Fruit fly (Drosophila melanogaster) whole organism, prepupa: ENCODE results near the gene CG7646.
A peak's percentile ranks its signal among the peaks of the same experiment; 100 is the strongest.

Source experiments
- CG10631 ChIP-seq: fragments of 200-800 bp; sonication (Bioruptor generic); optimal IDR thresholded peaks from 2 replicates; lab custom pipeline; 2016; ENCODE audit warnings: missing biosample characterization, missing genetic modification characterization
- CG10669 ChIP-seq: fragments of 200-800 bp; sonication (Bioruptor generic); optimal IDR thresholded peaks from 3 replicates; lab custom pipeline; 2018; ENCODE audit warnings: missing biosample characterization, mild to moderate bottlenecking, missing genetic modification characterization, moderate library complexity
- CG11902 ChIP-seq: fragments of 200-800 bp; sonication (Bioruptor generic); optimal IDR thresholded peaks from 3 replicates; lab custom pipeline; 2016; ENCODE audit warnings: missing biosample characterization, missing genetic modification characterization
- CG15336 ChIP-seq: fragments of 200-800 bp; sonication (Bioruptor generic); IDR thresholded peaks from 2 replicates; pipeline ENCODE4 v1.3.6; 2022; ENCODE audit warnings: missing biosample characterization, missing genetic modification characterization
- CG1621 ChIP-seq: fragments of 200-800 bp; sonication (Bioruptor generic); optimal IDR thresholded peaks from 3 replicates; lab custom pipeline; 2018; ENCODE audit warnings: missing biosample characterization, mild to moderate bottlenecking, missing genetic modification characterization
- CG3032 ChIP-seq: fragments of 200-800 bp; optimal IDR thresholded peaks from 2 replicates; lab custom pipeline; 2019; ENCODE audit warnings: missing biosample characterization, mild to moderate bottlenecking, missing genetic modification characterization, moderate library complexity
- CG31627 ChIP-seq: fragments of 200-800 bp; sonication (Bioruptor generic); optimal IDR thresholded peaks from 3 replicates; lab custom pipeline; 2016; ENCODE audit warnings: missing biosample characterization, missing genetic modification characterization
- CG3919 ChIP-seq: fragments of 200-800 bp; sonication (Bioruptor generic); optimal IDR thresholded peaks from 3 replicates; lab custom pipeline; 2016; ENCODE audit warnings: missing biosample characterization, missing genetic modification characterization
- CG6163 ChIP-seq: fragments of 200-800 bp; sonication (Bioruptor generic); IDR thresholded peaks from 3 replicates; pipeline ENCODE4 v1.3.6; 2022; ENCODE audit warnings: missing biosample characterization, missing genetic modification characterization
- CG6808 ChIP-seq: fragments of 200-800 bp; sonication (Bioruptor generic); optimal IDR thresholded peaks from 3 replicates; lab custom pipeline; 2017; ENCODE audit warnings: missing biosample characterization, missing genetic modification characterization, mild to moderate bottlenecking, moderate library complexity, missing genetic modification reagents
- CG6854 ChIP-seq: fragments of 200-800 bp; sonication (Bioruptor generic); optimal IDR thresholded peaks from 2 replicates; lab custom pipeline; 2017; ENCODE audit warnings: missing biosample characterization, mild to moderate bottlenecking, missing genetic modification characterization
- CG8319 ChIP-seq: fragments of 200-800 bp; sonication (Bioruptor generic); optimal IDR thresholded peaks from 3 replicates; lab custom pipeline; 2016; ENCODE audit warnings: missing biosample characterization, missing genetic modification characterization
- Eip75B ChIP-seq: fragments of 200-800 bp; sonication (Bioruptor generic); optimal IDR thresholded peaks from 3 replicates; lab custom pipeline; 2016; ENCODE audit warnings: missing biosample characterization, missing genetic modification characterization
- Eip93F ChIP-seq: fragments of 200-800 bp; sonication (Bioruptor generic); optimal IDR thresholded peaks from 2 replicates; lab custom pipeline; 2016; ENCODE audit warnings: missing biosample characterization, mild to moderate bottlenecking, missing genetic modification characterization
- Ets96B ChIP-seq: fragments of 200-800 bp; optimal IDR thresholded peaks from 2 replicates; lab custom pipeline; 2019; ENCODE audit warnings: missing biosample characterization, mild to moderate bottlenecking, missing genetic modification characterization, moderate library complexity
- Hr38 ChIP-seq: sonication (Bioruptor generic); optimal IDR thresholded peaks from 2 replicates; lab custom pipeline; 2016; ENCODE audit warnings: missing biosample characterization, missing genetic modification characterization
- OdsH ChIP-seq: fragments of 200-800 bp; sonication (Bioruptor generic); optimal IDR thresholded peaks from 3 replicates; lab custom pipeline; 2016; ENCODE audit warnings: missing biosample characterization, missing genetic modification characterization
- Smox ChIP-seq: fragments of 200-800 bp; sonication (Bioruptor generic); optimal IDR thresholded peaks from 3 replicates; lab custom pipeline; 2016; ENCODE audit warnings: missing biosample characterization, missing genetic modification characterization
- Sox14 ChIP-seq: fragments of 200-800 bp; sonication (Bioruptor generic); optimal IDR thresholded peaks from 3 replicates; lab custom pipeline; 2016; ENCODE audit warnings: missing biosample characterization, missing genetic modification characterization
- Sox15 ChIP-seq: fragments of 200-800 bp; sonication (Bioruptor generic); optimal IDR thresholded peaks from 3 replicates; lab custom pipeline; 2016; ENCODE audit warnings: missing biosample characterization, missing genetic modification characterization
- achi ChIP-seq: fragments of 200-800 bp; sonication (Bioruptor generic); optimal IDR thresholded peaks from 3 replicates; lab custom pipeline; 2016; ENCODE audit warnings: missing biosample characterization, missing genetic modification characterization
- acj6 ChIP-seq: fragments of 200-800 bp; sonication (Bioruptor generic); optimal IDR thresholded peaks from 3 replicates; lab custom pipeline; 2016; ENCODE audit warnings: missing biosample characterization, missing genetic modification characterization
- dac ChIP-seq: fragments of 200-800 bp; sonication (Bioruptor generic); optimal IDR thresholded peaks from 2 replicates; lab custom pipeline; 2017; ENCODE audit warnings: missing biosample characterization, mild to moderate bottlenecking, missing genetic modification characterization
- eg ChIP-seq: fragments of 200-800 bp; sonication (Bioruptor generic); IDR thresholded peaks from 3 replicates; pipeline ENCODE4 v1.3.6; 2022; ENCODE audit warnings: missing biosample characterization, missing genetic modification characterization
- esn ChIP-seq: fragments of 200-800 bp; sonication (Bioruptor generic); optimal IDR thresholded peaks from 2 replicates; lab custom pipeline; 2016; ENCODE audit warnings: missing biosample characterization, mild to moderate bottlenecking, missing genetic modification characterization, moderate library complexity
- fd59A ChIP-seq: fragments of 200-800 bp; sonication (Bioruptor generic); optimal IDR thresholded peaks from 2 replicates; lab custom pipeline; 2017; ENCODE audit warnings: missing biosample characterization, mild to moderate bottlenecking, missing genetic modification characterization, missing genetic modification reagents
- fd85E ChIP-seq: fragments of 200-800 bp; sonication (Bioruptor generic); optimal IDR thresholded peaks from 3 replicates; lab custom pipeline; 2016; ENCODE audit warnings: missing biosample characterization, missing genetic modification characterization
- fkh ChIP-seq: fragments of 200-800 bp; sonication (Bioruptor generic); optimal IDR thresholded peaks from 3 replicates; lab custom pipeline; 2017; ENCODE audit warnings: missing biosample characterization, mild to moderate bottlenecking, missing genetic modification characterization, moderate library complexity
- lz ChIP-seq: fragments of 200-800 bp; sonication (Bioruptor generic); optimal IDR thresholded peaks from 3 replicates; lab custom pipeline; 2016; ENCODE audit warnings: missing biosample characterization, missing genetic modification characterization
- net ChIP-seq: fragments of 200-800 bp; sonication (Bioruptor generic); optimal IDR thresholded peaks from 3 replicates; lab custom pipeline; 2016; ENCODE audit warnings: missing biosample characterization, missing genetic modification characterization
- pdm3 ChIP-seq: fragments of 200-800 bp; sonication (Bioruptor generic); optimal IDR thresholded peaks from 3 replicates; lab custom pipeline; 2016; ENCODE audit warnings: missing biosample characterization, missing genetic modification characterization
- spab ChIP-seq: fragments of 200-800 bp; sonication (Bioruptor generic); optimal IDR thresholded peaks from 2 replicates; lab custom pipeline; 2017; ENCODE audit warnings: missing biosample characterization, mild to moderate bottlenecking, missing genetic modification characterization, missing genetic modification reagents
- svp ChIP-seq: fragments of 200-800 bp; sonication (Bioruptor generic); peaks from one replicate; lab custom pipeline; 2016; ENCODE audit warnings: missing biosample characterization, missing genetic modification characterization
- vri ChIP-seq: fragments of 200-800 bp; sonication (Bioruptor generic); optimal IDR thresholded peaks from 3 replicates; lab custom pipeline; 2016; ENCODE audit warnings: missing biosample characterization, mild to moderate bottlenecking, missing genetic modification characterization

The CG7646 gene

dm6 chr3L:19961805-19962204 is 29.9 kb upstream of the CG7646 start (continued):
- TF ChIP-seq CG10631 (GFP tag; lab: Kevin White, UChicago), result peak; percentile 36
- no peak for TF ChIP-seq CG8319 (GFP tag; lab: Kevin White, UChicago)
- TF ChIP-seq Sox14 (GFP tag; lab: Kevin White, UChicago), result peak; percentile 5
- no peak for TF ChIP-seq dac (GFP tag; lab: Kevin White, UChicago)
- TF ChIP-seq CG11902 (GFP tag; lab: Kevin White, UChicago), result no peak
- no peak for TF ChIP-seq CG6163 (GFP tag; lab: Robert Waterston, UW)
- no peak for TF ChIP-seq Smox (GFP tag; lab: Kevin White, UChicago)
- TF ChIP-seq CG3919 (GFP tag; lab: Kevin White, UChicago), result no peak
- no peak for TF ChIP-seq fkh (GFP tag; lab: Kevin White, UChicago)
- TF ChIP-seq acj6, result peak; percentile 14
- TF ChIP-seq fd85E (GFP tag; lab: Kevin White, UChicago), result no peak
- peak; percentile 2 for TF ChIP-seq CG6808 (GFP tag; lab: Kevin White, UChicago)
- TF ChIP-seq vri, result no peak
- no peak for TF ChIP-seq esn (GFP tag; lab: Kevin White, UChicago)
- TF ChIP-seq eg (GFP tag; lab: Robert Waterston, UW), result no peak

- TF ChIP-seq OdsH (GFP tag; lab: Kevin White, UChicago), result no peak
- peak; percentile 52 for TF ChIP-seq svp
- TF ChIP-seq, all 60 proteins: peak for 1
Measured at dm6 chr3L:19968725-19969598, 22.7 kb upstream of the CG7646 start.

dm6 chr3L:19978088-19978487 is 13.6 kb upstream of the CG7646 start:
- TF ChIP-seq Ets96B (no peak), dac (GFP tag; lab: Kevin White, UChicago) (no peak), spab (GFP tag; lab: Kevin White, UChicago) (no peak), CG11902 (GFP tag; lab: Kevin White, UChicago) (no peak), CG3032 (tag; lab: Kevin White, UChicago) (no peak), CG15336 (GFP tag; lab: Robert Waterston, UW) (no peak), fd59A (GFP tag; lab: Kevin White, UChicago) (no peak), CG6808 (GFP tag; lab: Kevin White, UChicago) (no peak), CG3919 (GFP tag; lab: Kevin White, UChicago) (no peak)
- TF ChIP-seq, all 60 proteins: peak for 0

dm6 chr3L:19979592-19979991 is 12.1 kb upstream of the CG7646 start, which contains the start of gene CG14182:
Gene CG14182, minus strand, starts transcription at chr3L:19979812.
- peak; percentile 91 for TF ChIP-seq fkh (GFP tag; lab: Kevin White, UChicago)
- TF ChIP-seq Eip75B (GFP tag; lab: Kevin White, UChicago), result no peak
- TF ChIP-seq, all 60 proteins: peak for 1

- TF ChIP-seq CG15336 (GFP tag; lab: Robert Waterston, UW), result no peak
- TF ChIP-seq esn (GFP tag; lab: Kevin White, UChicago), result no peak
- TF ChIP-seq CG10669 (GFP tag; lab: Kevin White, UChicago), result no peak
- no peak for TF ChIP-seq CG3919 (GFP tag; lab: Kevin White, UChicago)
- no peak for TF ChIP-seq lz (GFP tag; lab: Kevin White, UChicago)
- no peak for TF ChIP-seq Hr38 (GFP tag; lab: Kevin White, UChicago)
- TF ChIP-seq CG11902 (GFP tag; lab: Kevin White, UChicago), result no peak
- no peak for TF ChIP-seq achi
- no peak for TF ChIP-seq net (GFP tag; lab: Kevin White, UChicago)
- no peak for TF ChIP-seq Sox15 (GFP tag; lab: Kevin White, UChicago)
- TF ChIP-seq eg (GFP tag; lab: Robert Waterston, UW), result no peak
- TF ChIP-seq pdm3 (GFP tag; lab: Kevin White, UChicago), result no peak
- TF ChIP-seq CG6808 (GFP tag; lab: Kevin White, UChicago), result no peak
- TF ChIP-seq CG6854 (GFP tag; lab: Kevin White, UChicago), result no peak
- TF ChIP-seq Smox (GFP tag; lab: Kevin White, UChicago), result no peak
- TF ChIP-seq Eip93F, result no peak
- TF ChIP-seq Eip75B (GFP tag; lab: Kevin White, UChicago), result no peak
- TF ChIP-seq CG1621, result no peak
- no peak for TF ChIP-seq OdsH (GFP tag; lab: Kevin White, UChicago)
- TF ChIP-seq CG31627 (GFP tag; lab: Kevin White, UChicago), result no peak
Measured at dm6 chr3L:19981385-19981784, 10.3 kb upstream of the CG7646 start, which contains the start of gene CG17732. Gene CG17732, plus strand, starts transcription at chr3L:19981685.
